Fruit fly (Drosophila melanogaster) whole organism, embryonic: ENCODE results near the gene Sgs1.
A peak's percentile ranks its signal among the peaks of the same experiment; 100 is the strongest.

Experiments
- Ada2b ChIP-seq: fragments of 200-800 bp; sonication (Bioruptor generic); IDR thresholded peaks from 2 replicates; pipeline ENCODE4 v1.3.6; 2022; ENCODE audit warnings: missing biosample characterization, missing genetic modification characterization
- Adf1 ChIP-seq: fragments of 200-800 bp; sonication (Bioruptor generic); IDR thresholded peaks from 2 replicates; pipeline ENCODE4 v1.3.6; 2022; ENCODE audit warnings: missing biosample characterization, missing genetic modification characterization
- Antp ChIP-seq: fragments of 200-800 bp; sonication (Bioruptor generic); optimal IDR thresholded peaks from 3 replicates; lab custom pipeline; 2016; ENCODE audit warnings: missing biosample characterization, missing genetic modification characterization
- Atf3 ChIP-seq: fragments of 200-800 bp; sonication (Bioruptor generic); optimal IDR thresholded peaks from 3 replicates; lab custom pipeline; 2016; ENCODE audit warnings: missing biosample characterization, missing genetic modification characterization
- B-H1 ChIP-seq: fragments of 200-800 bp; sonication (Bioruptor generic); IDR thresholded peaks from 3 replicates; pipeline ENCODE4 v1.3.6; 2022; ENCODE audit warnings: missing biosample characterization, missing genetic modification characterization
- B-H2 ChIP-seq: fragments of 200-800 bp; sonication (Bioruptor generic); optimal IDR thresholded peaks from 2 replicates; lab custom pipeline; 2018; ENCODE audit warnings: missing biosample characterization, mild to moderate bottlenecking, missing genetic modification characterization
- CG12155 ChIP-seq: fragments of 200-800 bp; sonication (Bioruptor generic); optimal IDR thresholded peaks from 3 replicates; lab custom pipeline; 2016; ENCODE audit warnings: missing biosample characterization, missing genetic modification characterization
- CG12219 ChIP-seq: fragments of 200-800 bp; sonication (Bioruptor generic); optimal IDR thresholded peaks from 3 replicates; lab custom pipeline; 2018; ENCODE audit warnings: missing biosample characterization, mild to moderate bottlenecking, missing genetic modification characterization
- CG12299 ChIP-seq: fragments of 200-800 bp; sonication (Bioruptor generic); optimal IDR thresholded peaks from 2 replicates; lab custom pipeline; 2018; ENCODE audit warnings: missing biosample characterization, mild to moderate bottlenecking, missing genetic modification characterization
- CG12391 ChIP-seq: fragments of 200-800 bp; sonication (Bioruptor generic); optimal IDR thresholded peaks from 3 replicates; lab custom pipeline; 2018; ENCODE audit warnings: missing biosample characterization, mild to moderate bottlenecking, missing genetic modification characterization, moderate library complexity
- CG13424 ChIP-seq: fragments of 200-800 bp; sonication (Bioruptor generic); optimal IDR thresholded peaks from 2 replicates; lab custom pipeline; 2019; ENCODE audit warnings: missing biosample characterization, mild to moderate bottlenecking, missing genetic modification characterization, moderate library complexity
- CG16815 ChIP-seq: fragments of 200-800 bp; sonication (Bioruptor generic); optimal IDR thresholded peaks from 3 replicates; lab custom pipeline; 2017; ENCODE audit warnings: missing biosample characterization, mild to moderate bottlenecking, missing genetic modification characterization
- CG17612 ChIP-seq: fragments of 200-800 bp; sonication (Bioruptor generic); IDR thresholded peaks from 2 replicates; pipeline ENCODE4 v1.3.6; 2022; ENCODE audit warnings: missing biosample characterization, missing genetic modification characterization
- CG18011 ChIP-seq: fragments of 200-800 bp; sonication (Bioruptor generic); optimal IDR thresholded peaks from 2 replicates; lab custom pipeline; 2017; ENCODE audit warnings: missing biosample characterization, missing genetic modification characterization, mild to moderate bottlenecking, moderate library complexity, missing genotype
- CG18764 ChIP-seq: fragments of 200-800 bp; sonication (Bioruptor generic); optimal IDR thresholded peaks from 3 replicates; lab custom pipeline; 2016; ENCODE audit warnings: missing biosample characterization, missing genetic modification characterization
- CG2116 ChIP-seq: fragments of 200-800 bp; sonication (Bioruptor generic); optimal IDR thresholded peaks from 3 replicates; lab custom pipeline; 2018; ENCODE audit warnings: missing biosample characterization, mild to moderate bottlenecking, missing genetic modification characterization
- CG31365 ChIP-seq: fragments of 200-800 bp; sonication (Bioruptor generic); optimal IDR thresholded peaks from 2 replicates; lab custom pipeline; 2018; ENCODE audit warnings: missing biosample characterization, mild to moderate bottlenecking, missing genetic modification characterization
- CG34376 ChIP-seq: fragments of 200-800 bp; sonication (Bioruptor generic); optimal IDR thresholded peaks from 2 replicates; lab custom pipeline; 2018; ENCODE audit warnings: missing biosample characterization, mild to moderate bottlenecking, missing genetic modification characterization
- CG4617 ChIP-seq: fragments of 200-800 bp; sonication (Bioruptor generic); optimal IDR thresholded peaks from 3 replicates; lab custom pipeline; 2016; ENCODE audit warnings: missing biosample characterization, missing genetic modification characterization, borderline replicate concordance
- CG6254 ChIP-seq: fragments of 200-800 bp; sonication (Bioruptor generic); optimal IDR thresholded peaks from 3 replicates; lab custom pipeline; 2017; ENCODE audit warnings: mild to moderate bottlenecking, missing biosample characterization, missing genetic modification reagents, missing genetic modification characterization
- CG7357 ChIP-seq: fragments of 200-800 bp; sonication (Bioruptor generic); IDR thresholded peaks from 3 replicates; pipeline ENCODE4 v1.3.6; 2022; ENCODE audit warnings: missing biosample characterization, missing genetic modification characterization
- CG8359 ChIP-seq: fragments of 200-800 bp; sonication (Bioruptor generic); optimal IDR thresholded peaks from 2 replicates; lab custom pipeline; 2017; ENCODE audit warnings: missing biosample characterization, mild to moderate bottlenecking, missing genetic modification characterization, borderline replicate concordance
- CG8478 ChIP-seq: fragments of >200 bp; optimal IDR thresholded peaks from 2 replicates; lab custom pipeline; 2018
- Dip3 ChIP-seq: fragments of 200-800 bp; sonication (Bioruptor generic); optimal IDR thresholded peaks from 3 replicates; lab custom pipeline; 2016; ENCODE audit warnings: missing biosample characterization, missing genetic modification characterization
- HLH3B ChIP-seq: fragments of 200-800 bp; sonication (Bioruptor generic); IDR thresholded peaks from 2 replicates; pipeline ENCODE4 v1.3.6; 2022; ENCODE audit warnings: missing biosample characterization, missing genetic modification characterization
- Hey ChIP-seq: fragments of 200-800 bp; sonication (Bioruptor generic); optimal IDR thresholded peaks from 3 replicates; lab custom pipeline; 2018; ENCODE audit warnings: missing biosample characterization, mild to moderate bottlenecking, missing genetic modification characterization
- Hmr ChIP-seq: fragments of 200-800 bp; sonication (Bioruptor generic); optimal IDR thresholded peaks from 3 replicates; lab custom pipeline; 2017; ENCODE audit warnings: mild to moderate bottlenecking, missing biosample characterization, missing genetic modification reagents, missing genetic modification characterization
- Hr51 ChIP-seq, 2 experiments: fragments of 200-800 bp; sonication (Bioruptor generic); optimal IDR thresholded peaks; 2 replicates in 1 of 2; 3 replicates in 1 of 2; lab custom pipeline; 2016 to 2018; ENCODE audit warnings: missing biosample characterization in 2 of 2, missing genetic modification characterization in 2 of 2, mild to moderate bottlenecking in 1 of 2, moderate library complexity in 1 of 2
- Jarid2 ChIP-seq: fragments of 200-800 bp; sonication (Bioruptor generic); optimal IDR thresholded peaks from 3 replicates; lab custom pipeline; 2017; ENCODE audit warnings: mild to moderate bottlenecking, missing biosample characterization, missing genetic modification reagents, missing genetic modification characterization
- Lpt ChIP-seq: fragments of >200 bp; optimal IDR thresholded peaks from 2 replicates; lab custom pipeline; 2018; ENCODE audit warnings: missing biosample characterization, missing genetic modification characterization
- Myb ChIP-seq: fragments of 200-800 bp; sonication (Bioruptor generic); optimal IDR thresholded peaks from 2 replicates; lab custom pipeline; 2016; ENCODE audit warnings: missing biosample characterization, missing genetic modification characterization
- NfI ChIP-seq: fragments of 200-800 bp; sonication (Bioruptor generic); optimal IDR thresholded peaks from 3 replicates; lab custom pipeline; 2018; ENCODE audit warnings: missing biosample characterization, mild to moderate bottlenecking, missing genetic modification characterization, moderate library complexity
- Opbp ChIP-seq: fragments of 200-800 bp; sonication (Bioruptor generic); IDR thresholded peaks from 3 replicates; pipeline ENCODE4 v1.3.6; 2022; ENCODE audit warnings: missing biosample characterization, missing genetic modification characterization; ENCODE audit not compliant: partially characterized antibody
- Rx ChIP-seq: fragments of 200-800 bp; sonication (Bioruptor generic); IDR thresholded peaks from 2 replicates; pipeline ENCODE4 v1.3.6; 2022; ENCODE audit warnings: missing biosample characterization, missing genetic modification characterization
- Usf ChIP-seq: fragments of 200-800 bp; sonication (Bioruptor generic); optimal IDR thresholded peaks from 2 replicates; lab custom pipeline; 2017; ENCODE audit warnings: missing genotype, missing biosample characterization, missing genetic modification characterization
- ap ChIP-seq: fragments of 200-800 bp; sonication (Bioruptor generic); IDR thresholded peaks from 2 replicates; pipeline ENCODE4 v1.3.6; 2022; ENCODE audit warnings: missing biosample characterization, missing genetic modification characterization
- ash1 ChIP-seq: fragments of 200-800 bp; sonication (Bioruptor generic); optimal IDR thresholded peaks from 2 replicates; lab custom pipeline; 2018; ENCODE audit warnings: missing biosample characterization, mild to moderate bottlenecking, missing genetic modification characterization
- chm ChIP-seq: fragments of 200-800 bp; sonication (Bioruptor generic); IDR thresholded peaks from 2 replicates; pipeline ENCODE4 v1.3.6; 2022; ENCODE audit warnings: missing biosample characterization, missing genetic modification characterization
- crol ChIP-seq: fragments of 200-800 bp; sonication (Bioruptor generic); IDR thresholded peaks from 2 replicates; pipeline ENCODE4 v1.3.6; 2022; ENCODE audit warnings: missing biosample characterization, missing genetic modification characterization
- dimm ChIP-seq: fragments of 200-800 bp; sonication (Bioruptor generic); IDR thresholded peaks from 2 replicates; pipeline ENCODE4 v1.3.6; 2022; ENCODE audit warnings: missing biosample characterization, missing genetic modification characterization
- fru ChIP-seq: fragments of >200 bp; optimal IDR thresholded peaks from 2 replicates; lab custom pipeline; 2017
- gsb-n ChIP-seq: fragments of 200-800 bp; sonication (Bioruptor generic); optimal IDR thresholded peaks from 3 replicates; lab custom pipeline; 2018; ENCODE audit warnings: missing biosample characterization, mild to moderate bottlenecking, missing genetic modification characterization
- kah ChIP-seq: fragments of 200-800 bp; sonication (Bioruptor generic); optimal IDR thresholded peaks from 2 replicates; lab custom pipeline; 2018; ENCODE audit warnings: missing biosample characterization, mild to moderate bottlenecking, missing genetic modification characterization
- lmd ChIP-seq: fragments of 200-800 bp; sonication (Bioruptor generic); IDR thresholded peaks from 2 replicates; pipeline ENCODE4 v1.3.6; 2022; ENCODE audit warnings: missing biosample characterization, missing genetic modification characterization
- pho ChIP-seq: fragments of 200-800 bp; sonication (Bioruptor generic); optimal IDR thresholded peaks from 2 replicates; lab custom pipeline; 2016; ENCODE audit warnings: missing biosample characterization, missing genetic modification characterization
- run ChIP-seq: fragments of 200-800 bp; sonication (Bioruptor generic); optimal IDR thresholded peaks from 3 replicates; lab custom pipeline; 2018; ENCODE audit warnings: missing biosample characterization, mild to moderate bottlenecking, missing genetic modification characterization
- scrt ChIP-seq: fragments of 200-800 bp; sonication (Bioruptor generic); optimal IDR thresholded peaks from 2 replicates; lab custom pipeline; 2018; ENCODE audit warnings: missing biosample characterization, mild to moderate bottlenecking, missing genetic modification characterization, moderate library complexity
- sens ChIP-seq: fragments of 200-800 bp; sonication (Bioruptor generic); peaks from one replicate; lab custom pipeline; 2016; ENCODE audit warnings: missing biosample characterization, missing genetic modification characterization
- slbo ChIP-seq: fragments of 200-800 bp; sonication (Bioruptor generic); IDR thresholded peaks from 2 replicates; pipeline ENCODE4 v1.3.6; 2022; ENCODE audit warnings: missing biosample characterization, missing genetic modification characterization
- slp2 ChIP-seq: fragments of 200-800 bp; sonication (Bioruptor generic); optimal IDR thresholded peaks from 2 replicates; lab custom pipeline; 2016; ENCODE audit warnings: missing biosample characterization, missing genetic modification characterization
- vvl ChIP-seq: fragments of 200-800 bp; sonication (Bioruptor generic); IDR thresholded peaks from 2 replicates; pipeline ENCODE4 v1.3.6; 2022; ENCODE audit warnings: missing biosample characterization, missing genetic modification characterization

Sgs1 gene

DNA sequence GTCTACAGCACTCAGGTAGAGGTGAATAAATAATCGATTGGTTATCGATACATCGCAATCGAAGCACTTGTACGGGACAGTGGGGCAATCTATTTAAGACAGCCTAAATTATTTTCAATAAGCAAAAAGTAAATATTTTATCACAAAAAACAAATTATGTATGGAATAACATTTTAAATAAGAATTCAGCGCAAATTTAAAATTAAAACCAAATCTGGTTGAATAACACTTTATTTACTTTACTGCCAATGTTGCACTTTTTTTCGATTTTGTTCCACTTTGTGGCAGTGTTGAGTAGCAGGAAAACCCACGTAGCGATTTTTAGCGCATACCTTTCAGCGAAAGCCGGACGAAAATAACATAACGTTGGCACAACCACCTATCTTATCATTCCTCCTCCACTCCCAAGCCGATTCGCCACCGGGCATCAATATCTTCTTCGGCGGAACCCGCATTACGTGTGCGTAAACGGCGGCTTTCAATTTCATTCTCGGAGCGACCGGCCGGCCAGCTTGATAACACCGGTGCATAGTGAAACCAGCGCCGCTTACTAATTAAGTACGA, 39.9 kb downstream of the Sgs1 start, which contains the start of the genes Gmd and CG3792 (continued):
- TF ChIP-seq Opbp (GFP tag; lab: Robert Waterston, UW) (peak; percentile 53; the same call in 2 of the 3 replicates), pho (peak; percentile 96), Myb (GFP tag; lab: Kevin White, UChicago) (peak; percentile 77), CG7357 (peak; percentile 90), HLH3B (GFP tag; lab: Robert Waterston, UW) (peak; percentile 95), CG12299 (tag; lab: Kevin White, UChicago) (peak; percentile 89), Atf3 (peak; percentile 89), Dip3 (GFP tag; lab: Kevin White, UChicago) (peak; percentile 92), Adf1 (peak; percentile 83), Hmr (GFP tag; lab: Kevin White, UChicago) (peak; percentile 94), run (peak; percentile 80), CG18764 (peak; percentile 96), CG34376 (peak; percentile 93), ap (GFP tag; lab: Robert Waterston, UW) (peak; percentile 95), CG16815 (GFP tag; lab: Kevin White, UChicago) (peak; percentile 93), kah (GFP tag; lab: Kevin White, UChicago) (peak; percentile 87), dimm (GFP tag; lab: Robert Waterston, UW) (peak; percentile 84), scrt (no peak), Hr51 (GFP tag; optimal IDR thresholded peaks at IDR 0.05; lab: Kevin White, UChicago) (peak; percentile 92 to 94), CG6254 (GFP tag; lab: Kevin White, UChicago) (peak; percentile 90), CG4617 (peak; percentile 92), sens (GFP tag; lab: Kevin White, UChicago) (peak; percentile 100), CG13424 (peak; percentile 88), CG2116 (GFP tag; lab: Kevin White, UChicago) (peak; percentile 92), crol (GFP tag; lab: Robert Waterston, UW) (peak; percentile 62), B-H2 (GFP tag; lab: Kevin White, UChicago) (peak; percentile 96), slp2 (GFP tag; lab: Kevin White, UChicago) (peak; percentile 94), vvl (GFP tag; lab: Robert Waterston, UW) (peak; percentile 98), CG8359 (GFP tag; lab: Kevin White, UChicago) (peak; percentile 88), Usf (GFP tag; lab: Kevin White, UChicago) (peak; percentile 87), Hey (tag; lab: Kevin White, UChicago) (no peak), NfI (GFP tag; lab: Kevin White, UChicago) (peak; percentile 95), CG12155 (GFP tag; lab: Kevin White, UChicago) (peak; percentile 94), CG12391 (tag; lab: Kevin White, UChicago) (peak; percentile 94), Antp (peak; percentile 95), gsb-n (peak; percentile 93), CG17612 (GFP tag; lab: Robert Waterston, UW) (peak; percentile 91), lmd (GFP tag; lab: Robert Waterston, UW) (peak; percentile 97), fru (lab: Kevin White, UChicago) (no peak), Jarid2 (GFP tag; lab: Kevin White, UChicago) (no peak), CG31365 (tag; lab: Kevin White, UChicago) (peak; percentile 63), ash1 (peak; percentile 9), CG18011 (GFP tag; lab: Kevin White, UChicago) (peak; percentile 84), chm (GFP tag; lab: Robert Waterston, UW) (peak; percentile 91), Rx (GFP tag; lab: Robert Waterston, UW) (peak; percentile 92), Ada2b (GFP tag; lab: Robert Waterston, UW) (peak; percentile 96), CG12219 (GFP tag; lab: Kevin White, UChicago) (peak; percentile 91), B-H1 (peak; percentile 95), slbo (GFP tag; lab: Robert Waterston, UW) (peak; percentile 98), CG8478 (no peak), Lpt (no peak)
